Worm (Caenorhabditis elegans): ENCODE measurements around the gene pcp-5.

DNA sequence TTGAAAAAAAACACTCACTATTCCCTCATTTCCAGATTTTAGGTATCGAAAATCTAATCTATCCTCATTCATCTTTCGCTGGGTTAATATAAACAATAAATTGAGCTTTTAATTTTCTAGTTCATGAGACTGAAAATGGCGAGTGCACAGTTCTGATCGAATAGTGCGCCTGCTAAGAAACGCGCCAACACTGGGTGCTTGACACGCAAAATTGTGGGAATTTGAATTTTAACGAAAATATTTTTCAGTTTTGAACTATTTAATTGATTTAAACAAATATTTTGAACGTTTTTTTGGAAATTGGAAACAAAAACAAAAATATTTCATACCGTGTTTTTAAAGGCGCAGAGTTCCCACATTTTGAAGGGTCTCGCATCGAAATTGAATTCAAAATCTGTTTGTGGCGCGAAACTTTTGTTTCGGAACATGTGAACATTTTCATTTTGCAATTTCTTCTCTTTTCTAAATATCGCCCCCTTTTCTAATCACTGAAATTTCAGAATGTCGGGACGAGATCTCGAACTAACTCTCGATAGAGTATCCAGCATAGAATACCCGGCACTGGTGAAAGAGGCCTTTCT, 21.2 kb upstream of the pcp-5 start, which contains the start of the genes C29E4.13 and npp-15:
- no peak for TF ChIP-seq mep-1 (tag; optimal IDR thresholded peaks at IDR 0.05)
- no peak for TF ChIP-seq unc-120 (tag; optimal IDR thresholded peaks at IDR 0.05; ENCODE audit: poor library complexity, severe bottlenecking)
- TF ChIP-seq lin-13 (tag; optimal IDR thresholded peaks at IDR 0.05), result no peak
- no peak for TF ChIP-seq elt-3 (tag; optimal IDR thresholded peaks at IDR 0.05)
